Worm (Caenorhabditis elegans) whole organism, mixed stage, embryonic: ENCODE measurements around the gene cap-1.

ENCODE experiments used
- ceh-83 ChIP-seq: fragments of 200-800 bp; sonication (Bioruptor generic); optimal IDR thresholded peaks from 2 replicates; lab custom pipeline; 2018; ENCODE audit warnings: mild to moderate bottlenecking, missing genetic modification characterization, missing compliant biosample characterization
- ces-1 ChIP-seq: fragments of 150-350 bp; optimal IDR thresholded peaks from 2 replicates; lab custom pipeline; 2014; ENCODE audit warnings: missing biosample characterization, missing genetic modification reagents, missing genetic modification characterization
- elt-3 ChIP-seq: fragments of 150-350 bp; optimal IDR thresholded peaks from 2 replicates; lab custom pipeline; 2014; ENCODE audit warnings: missing biosample characterization, missing genetic modification characterization
- ham-2 ChIP-seq: fragments of 200-800 bp; sonication (Bioruptor generic); optimal IDR thresholded peaks from 2 replicates; lab custom pipeline; 2018; ENCODE audit warnings: mild to moderate bottlenecking, missing genetic modification characterization, missing compliant biosample characterization
- mab-5 ChIP-seq: fragments of 150-350 bp; optimal IDR thresholded peaks from 2 replicates; lab custom pipeline; 2014; ENCODE audit warnings: missing biosample characterization, missing genetic modification characterization
- mls-2 ChIP-seq: sonication (generic microtip); optimal IDR thresholded peaks from 2 replicates; lab custom pipeline; 2016; ENCODE audit warnings: mild to moderate bottlenecking, missing genetic modification characterization, moderate library complexity, missing compliant biosample characterization
- nhr-237 ChIP-seq: fragments of 150-350 bp; optimal IDR thresholded peaks from 2 replicates; lab custom pipeline; 2014; ENCODE audit warnings: missing biosample characterization, missing genetic modification characterization
- nhr-28 ChIP-seq: fragments of 150-350 bp; optimal IDR thresholded peaks from 2 replicates; lab custom pipeline; 2014; ENCODE audit warnings: missing biosample characterization, missing genetic modification characterization
- nhr-76 ChIP-seq: sonication (generic microtip); optimal IDR thresholded peaks from 2 replicates; lab custom pipeline; 2017; ENCODE audit warnings: missing biosample characterization, missing genetic modification characterization
- snpc-4 ChIP-seq: fragments of 150-350 bp; optimal IDR thresholded peaks from 2 replicates; lab custom pipeline; 2014; ENCODE audit warnings: missing biosample characterization, missing genetic modification characterization
- unc-39 ChIP-seq: fragments of 150-350 bp; optimal IDR thresholded peaks from 2 replicates; lab custom pipeline; 2014; ENCODE audit warnings: missing biosample characterization, missing genetic modification characterization

DNA sequence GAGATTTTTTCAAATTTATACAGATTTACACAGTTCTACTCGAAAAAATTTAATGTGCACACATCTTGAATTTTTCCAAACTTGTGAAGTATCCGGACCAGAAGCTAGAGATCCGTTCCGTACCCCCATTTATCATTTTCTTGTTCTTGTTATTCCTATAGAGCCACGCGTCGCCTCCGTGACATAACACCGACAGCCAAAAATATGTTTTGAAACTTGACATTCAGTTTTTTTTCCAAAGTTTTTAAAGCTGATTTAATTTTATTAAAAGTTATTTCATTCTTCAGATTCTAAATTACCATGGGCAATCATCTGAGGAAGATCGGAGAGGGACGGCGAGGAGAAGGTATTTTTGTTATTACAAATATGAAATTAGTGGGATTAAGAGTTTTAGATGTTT lies 20.1 kb upstream of the cap-1 start, which contains the start of gene D2024.18:
- no peak for TF ChIP-seq unc-39 (tag; lab: Kevin White, UChicago)
- no peak for TF ChIP-seq ces-1
- no peak for TF ChIP-seq mls-2 (tag; lab: Kevin White, UChicago)
- TF ChIP-seq nhr-237 (tag; lab: Kevin White, UChicago), result no peak
- no peak for TF ChIP-seq nhr-76 (tag; lab: Kevin White, UChicago)
- TF ChIP-seq nhr-28, result no peak
- TF ChIP-seq ham-2, result no peak
- TF ChIP-seq mab-5 (tag; lab: Kevin White, UChicago), result no peak
- no peak for TF ChIP-seq ceh-83 (GFP tag; lab: Kevin White, UChicago)
- no peak for TF ChIP-seq snpc-4 (tag; lab: Kevin White, UChicago)
- TF ChIP-seq elt-3 (tag; lab: Kevin White, UChicago), result no peak
